Fruit fly (Drosophila melanogaster) whole organism, wandering third instar larva: ENCODE results near the gene app.

Experiments used
- Abd-B ChIP-seq: fragments of >200 bp; optimal IDR thresholded peaks from 2 replicates; lab custom pipeline; 2017; ENCODE audit warnings: missing biosample characterization, missing genetic modification characterization
- CG32264 ChIP-seq: fragments of 200-800 bp; sonication (Bioruptor generic); optimal IDR thresholded peaks from 2 replicates; lab custom pipeline; 2016; ENCODE audit warnings: missing biosample characterization, missing genetic modification characterization
- CG9705 ChIP-seq: fragments of 200-800 bp; sonication (Bioruptor generic); optimal IDR thresholded peaks from 2 replicates; lab custom pipeline; 2018; ENCODE audit warnings: missing biosample characterization, mild to moderate bottlenecking, missing genetic modification characterization
- CrebA ChIP-seq: fragments of 200-800 bp; sonication (Bioruptor generic); optimal IDR thresholded peaks from 2 replicates; lab custom pipeline; 2016; ENCODE audit warnings: missing biosample characterization, mild to moderate bottlenecking, missing genetic modification characterization, borderline replicate concordance
- Dfd ChIP-seq: fragments of >200 bp; optimal IDR thresholded peaks from 2 replicates; lab custom pipeline; 2017; ENCODE audit warnings: missing biosample characterization, missing genetic modification characterization
- Dif ChIP-seq: fragments of 200-275, 200-300 bp; sonication (Bioruptor generic); optimal IDR thresholded peaks from 2 replicates; lab custom pipeline; 2018; ENCODE audit warnings: missing biosample characterization, missing genetic modification characterization; ENCODE audit not compliant: partially characterized antibody
- GATAd ChIP-seq: sonication (Bioruptor generic); optimal IDR thresholded peaks from 2 replicates; lab custom pipeline; 2016; ENCODE audit warnings: missing biosample characterization, missing genetic modification characterization
- HLH106 ChIP-seq: fragments of 200-800 bp; optimal IDR thresholded peaks from 3 replicates; lab custom pipeline; 2019; ENCODE audit warnings: missing biosample characterization, mild to moderate bottlenecking, missing genetic modification characterization, moderate library complexity
- Hnf4 ChIP-seq: fragments of 200-800 bp; sonication (Bioruptor generic); optimal IDR thresholded peaks from 2 replicates; lab custom pipeline; 2016; ENCODE audit warnings: missing biosample characterization, mild to moderate bottlenecking, missing genetic modification characterization
- Hr78 ChIP-seq: fragments of >200 bp; optimal IDR thresholded peaks from 2 replicates; lab custom pipeline; 2017; ENCODE audit warnings: missing biosample characterization, missing genetic modification characterization
- Jra ChIP-seq: sonication (Bioruptor generic); optimal IDR thresholded peaks from 2 replicates; lab custom pipeline; 2016; ENCODE audit warnings: missing biosample characterization, missing genetic modification characterization
- Mio ChIP-seq: sonication (Bioruptor generic); optimal IDR thresholded peaks from 2 replicates; lab custom pipeline; 2016; ENCODE audit warnings: missing biosample characterization, missing genetic modification characterization
- Myc ChIP-seq: fragments of >200 bp; optimal IDR thresholded peaks from 2 replicates; lab custom pipeline; 2017
- N ChIP-seq: fragments of >200 bp; optimal IDR thresholded peaks from 2 replicates; lab custom pipeline; 2018; ENCODE audit warnings: missing biosample characterization, missing external identifiers, missing genetic modification characterization
- Rel ChIP-seq, 2 experiments: fragments of 200-800 bp; sonication (Bioruptor generic) in 1 of 2; optimal IDR thresholded peaks; 2 replicates in 1 of 2; 3 replicates in 1 of 2; lab custom pipeline; 2016 to 2019; ENCODE audit warnings: mild to moderate bottlenecking in 2 of 2, missing biosample characterization in 2 of 2, missing genetic modification characterization in 2 of 2, moderate library complexity in 1 of 2
- Sp1 ChIP-seq: fragments of 200-800 bp; sonication (Bioruptor generic); optimal IDR thresholded peaks from 3 replicates; lab custom pipeline; 2019; ENCODE audit warnings: missing biosample characterization, mild to moderate bottlenecking, missing genetic modification characterization, moderate library complexity
- Vsx2 ChIP-seq: fragments of 200-300, 225-300 bp; sonication (Bioruptor generic); optimal IDR thresholded peaks from 2 replicates; lab custom pipeline; 2018; ENCODE audit warnings: missing biosample characterization, missing genetic modification characterization; ENCODE audit not compliant: partially characterized antibody
- br ChIP-seq: fragments of 200-800 bp; sonication (Bioruptor generic); optimal IDR thresholded peaks from 2 replicates; lab custom pipeline; 2016; ENCODE audit warnings: missing biosample characterization, missing genetic modification characterization
- brk ChIP-seq: fragments of 200-800 bp; sonication (Bioruptor generic); optimal IDR thresholded peaks from 2 replicates; lab custom pipeline; 2016; ENCODE audit warnings: missing biosample characterization, mild to moderate bottlenecking, missing genetic modification characterization
- dmrt93B ChIP-seq: fragments of 200-800 bp; sonication (Bioruptor generic); optimal IDR thresholded peaks from 2 replicates; lab custom pipeline; 2018; ENCODE audit warnings: missing biosample characterization, mild to moderate bottlenecking, missing genetic modification characterization
- dsf ChIP-seq: sonication (Bioruptor generic); optimal IDR thresholded peaks from 2 replicates; lab custom pipeline; 2016; ENCODE audit warnings: missing biosample characterization, missing genetic modification characterization, borderline replicate concordance
- ey ChIP-seq: fragments of 200-800 bp; sonication (Bioruptor generic); optimal IDR thresholded peaks from 2 replicates; lab custom pipeline; 2016; ENCODE audit warnings: missing biosample characterization, missing genetic modification characterization
- foxo ChIP-seq, 2 experiments: fragments of 200-800 bp; sonication (Bioruptor generic); optimal IDR thresholded peaks; 2 replicates in 1 of 2; 3 replicates in 1 of 2; lab custom pipeline; 2016 to 2017; ENCODE audit warnings: missing biosample characterization in 2 of 2, missing genetic modification characterization in 2 of 2
- fru ChIP-seq: fragments of 200-800 bp; sonication (Bioruptor generic); optimal IDR thresholded peaks from 3 replicates; lab custom pipeline; 2016; ENCODE audit warnings: missing biosample characterization, mild to moderate bottlenecking, missing genetic modification characterization
- h ChIP-seq: fragments of 200-800 bp; sonication (Bioruptor generic); optimal IDR thresholded peaks from 3 replicates; lab custom pipeline; 2016; ENCODE audit warnings: missing biosample characterization, mild to moderate bottlenecking, missing genetic modification characterization
- jim ChIP-seq: fragments of 175-275, 200-325 bp; sonication (Bioruptor generic); optimal IDR thresholded peaks from 2 replicates; lab custom pipeline; 2016; ENCODE audit warnings: missing biosample characterization, mild to moderate bottlenecking, missing genetic modification characterization
- lola ChIP-seq: fragments of >200 bp; optimal IDR thresholded peaks from 2 replicates; lab custom pipeline; 2017; ENCODE audit warnings: missing biosample characterization, missing genetic modification characterization
- psq ChIP-seq: fragments of 200-800 bp; sonication (Bioruptor generic); optimal IDR thresholded peaks from 3 replicates; lab custom pipeline; 2017; ENCODE audit warnings: missing biosample characterization, mild to moderate bottlenecking, missing genetic modification characterization, moderate library complexity
- rgr ChIP-seq: fragments of 200-800 bp; sonication (Bioruptor generic); optimal IDR thresholded peaks from 3 replicates; lab custom pipeline; 2016; ENCODE audit warnings: missing biosample characterization, mild to moderate bottlenecking, missing genetic modification characterization
- sage ChIP-seq: fragments of 200-800 bp; sonication (Bioruptor generic); optimal IDR thresholded peaks from 2 replicates; lab custom pipeline; 2016; ENCODE audit warnings: missing biosample characterization, mild to moderate bottlenecking, missing genetic modification characterization
- tai ChIP-seq: sonication (Bioruptor generic); optimal IDR thresholded peaks from 2 replicates; lab custom pipeline; 2016; ENCODE audit warnings: missing biosample characterization, missing genetic modification characterization
- usp ChIP-seq: fragments of >200 bp; optimal IDR thresholded peaks from 2 replicates; lab custom pipeline; 2017; ENCODE audit warnings: missing biosample characterization, missing genetic modification characterization
- woc ChIP-seq: sonication (Bioruptor generic); optimal IDR thresholded peaks from 2 replicates; lab custom pipeline; 2016; ENCODE audit warnings: missing biosample characterization, mild to moderate bottlenecking, missing genetic modification characterization

app gene

dm6 chr3L:12193485-12193884, 73.2 kb downstream of the app start, which contains the start of gene thoc6:
Gene thoc6 (minus strand): TSS chr3L:12193688.
- TF ChIP-seq Dif (GFP tag; lab: Kevin White, UChicago), result no peak
- TF ChIP-seq h (GFP tag; lab: Kevin White, UChicago), result no peak
- peak; percentile 42 for TF ChIP-seq CrebA

- no peak for TF ChIP-seq brk
- TF ChIP-seq dsf, result no peak
Observed at dm6 chr3L:12190433-12190832, 76.2 kb downstream of the app start, which contains the start of gene Est-P. Gene Est-P (plus strand): TSS chr3L:12190733.

dm6 chr3L:12188518-12188917, 78.1 kb downstream of the app start, which contains the start of gene Est-6:
Gene Est-6 (plus strand): TSS chr3L:12188818.
- no peak for TF ChIP-seq usp (GFP tag; lab: Kevin White, UChicago)
- no peak for TF ChIP-seq Jra (GFP tag; lab: Kevin White, UChicago)
- no peak for TF ChIP-seq Vsx2 (GFP tag; lab: Kevin White, UChicago)
- no peak for TF ChIP-seq GATAd (GFP tag; lab: Kevin White, UChicago)
- no peak for TF ChIP-seq brk
- no peak for TF ChIP-seq CG32264
- no peak for TF ChIP-seq HLH106 (tag; lab: Kevin White, UChicago)
- no peak for TF ChIP-seq br (GFP tag; lab: Kevin White, UChicago)
- no peak for TF ChIP-seq lola (GFP tag; lab: Kevin White, UChicago)
- no peak for TF ChIP-seq psq (GFP tag; lab: Kevin White, UChicago)
- no peak for TF ChIP-seq fru (GFP tag; lab: Kevin White, UChicago)
- TF ChIP-seq sage (GFP tag; lab: Kevin White, UChicago), result no peak
- TF ChIP-seq foxo (GFP tag; optimal IDR thresholded peaks at IDR 0.05; lab: Kevin White, UChicago), result no peak
- TF ChIP-seq Hnf4 (GFP tag; lab: Kevin White, UChicago), result no peak
- TF ChIP-seq tai, result no peak

- TF ChIP-seq HLH106 (tag; lab: Kevin White, UChicago) (no peak), Myc (lab: Kevin White, UChicago) (no peak), N (GFP tag; lab: Kevin White, UChicago) (no peak), br (GFP tag; lab: Kevin White, UChicago) (no peak), CrebA (no peak), Rel (GFP tag; optimal IDR thresholded peaks at IDR 0.05; lab: Kevin White, UChicago) (no peak), Rel (tag; optimal IDR thresholded peaks at IDR 0.05; lab: Kevin White, UChicago) (peak; percentile 52), brk (no peak), GATAd (GFP tag; lab: Kevin White, UChicago) (no peak)
- TF ChIP-seq, all 38 proteins: peak for 1
Observed at dm6 chr3L:12185336-12185735, 81.3 kb downstream of the app start.

dm6 chr3L:12184564-12185034, 82.0 kb downstream of the app start, which contains the start of gene Miox:
Gene Miox (plus strand): TSS chr3L:12184984.
- TF ChIP-seq usp (GFP tag; lab: Kevin White, UChicago) (no peak), woc (GFP tag; lab: Kevin White, UChicago) (no peak), Dfd (GFP tag; lab: Kevin White, UChicago) (no peak), br (GFP tag; lab: Kevin White, UChicago) (no peak), Rel (GFP tag; optimal IDR thresholded peaks at IDR 0.05; lab: Kevin White, UChicago) (no peak), Rel (tag; optimal IDR thresholded peaks at IDR 0.05; lab: Kevin White, UChicago) (peak; percentile 46), dmrt93B (GFP tag; lab: Kevin White, UChicago) (no peak), GATAd (GFP tag; lab: Kevin White, UChicago) (no peak), foxo (GFP tag; optimal IDR thresholded peaks at IDR 0.05; lab: Kevin White, UChicago) (no peak)

- TF ChIP-seq jim, result no peak
- no peak for TF ChIP-seq br (GFP tag; lab: Kevin White, UChicago)
- no peak for TF ChIP-seq Abd-B (GFP tag; lab: Kevin White, UChicago)
- no peak for TF ChIP-seq usp (GFP tag; lab: Kevin White, UChicago)
- no peak for TF ChIP-seq HLH106 (tag; lab: Kevin White, UChicago)
- no peak for TF ChIP-seq CrebA
- no peak for TF ChIP-seq Jra (GFP tag; lab: Kevin White, UChicago)
- no peak for TF ChIP-seq GATAd (GFP tag; lab: Kevin White, UChicago)
- no peak for TF ChIP-seq Hr78 (GFP tag; lab: Kevin White, UChicago)
- TF ChIP-seq ey, result no peak
- TF ChIP-seq CG32264, result no peak
- TF ChIP-seq Mio, result no peak
- TF ChIP-seq rgr (GFP tag; lab: Kevin White, UChicago), result no peak
- TF ChIP-seq brk, result no peak
- no peak for TF ChIP-seq Dfd (GFP tag; lab: Kevin White, UChicago)
- TF ChIP-seq Sp1, result no peak
- no peak for TF ChIP-seq psq (GFP tag; lab: Kevin White, UChicago)
- no peak for TF ChIP-seq CG9705 (GFP tag; lab: Kevin White, UChicago)
Observed at dm6 chr3L:12183967-12184366, 82.7 kb downstream of the app start.
